Fruit fly (Drosophila melanogaster): ENCODE results near the gene CG15546.

CG15546 gene

dm6 chr3R:30888550-30889259 is 12.7 kb upstream of the CG15546 start, which contains the start of gene Sap-r (continued):
- no peak for TF ChIP-seq Neu2 (GFP tag; optimal IDR thresholded peaks at IDR 0.05; ENCODE audit: borderline replicate concordance)
- TF ChIP-seq Fer3 (tag; optimal IDR thresholded peaks at IDR 0.05): no peak
- TF ChIP-seq CG15696 (tag; optimal IDR thresholded peaks at IDR 0.05): no peak
- peak; percentile 17; the same call in 1 of the 3 replicates for TF ChIP-seq CG7963 (GFP tag; IDR thresholded peaks at IDR 0.05; ENCODE audit: partially characterized antibody)
- no peak for TF ChIP-seq Deaf1 (tag; optimal IDR thresholded peaks at IDR 0.05)
- TF ChIP-seq C15 (GFP tag; IDR thresholded peaks at IDR 0.05): no peak
- TF ChIP-seq ftz-f1 (GFP tag; optimal IDR thresholded peaks at IDR 0.05): no peak
- TF ChIP-seq Nf-YA (GFP tag; IDR thresholded peaks at IDR 0.05): no peak
- TF ChIP-seq mam (GFP tag; optimal IDR thresholded peaks at IDR 0.05): peak; percentile 5
- peak; percentile 80 for TF ChIP-seq bbx (GFP tag; IDR thresholded peaks at IDR 0.05; ENCODE audit: partially characterized antibody)
- TF ChIP-seq fd3F (GFP tag; optimal IDR thresholded peaks at IDR 0.05): no peak
- TF ChIP-seq CTCF (GFP tag; optimal IDR thresholded peaks at IDR 0.05): peak; percentile 77
- no peak for TF ChIP-seq CG6175 (GFP tag; IDR thresholded peaks at IDR 0.05)
- TF ChIP-seq kah (GFP tag; optimal IDR thresholded peaks at IDR 0.05): no peak
- peak; percentile 22 for TF ChIP-seq CG12391 (tag; optimal IDR thresholded peaks at IDR 0.05)
- TF ChIP-seq CG9727 (GFP tag; optimal IDR thresholded peaks at IDR 0.05): no peak
- no peak for TF ChIP-seq pum (GFP tag; optimal IDR thresholded peaks at IDR 0.05)
- no peak for TF ChIP-seq Usf (GFP tag; optimal IDR thresholded peaks at IDR 0.05)
- no peak for TF ChIP-seq TFAM (GFP tag; optimal IDR thresholded peaks at IDR 0.05)
- TF ChIP-seq CG8478 (optimal IDR thresholded peaks at IDR 0.05): no peak
- TF ChIP-seq crc (GFP tag; optimal IDR thresholded peaks at IDR 0.05): no peak
- no peak for TF ChIP-seq Ravus (GFP tag; IDR thresholded peaks at IDR 0.05)
- peak; percentile 16; the same call in 1 of the 2 replicates for TF ChIP-seq chm (GFP tag; IDR thresholded peaks at IDR 0.05)
- TF ChIP-seq NC2β (GFP tag; optimal IDR thresholded peaks at IDR 0.05): peak; percentile 45
- TF ChIP-seq Elba2 (GFP tag; optimal IDR thresholded peaks at IDR 0.05): no peak
- peak; percentile 71 for TF ChIP-seq trem (tag; optimal IDR thresholded peaks at IDR 0.05)
- no peak for TF ChIP-seq CG10959 (GFP tag; IDR thresholded peaks at IDR 0.05)
- peak; percentile 70 for TF ChIP-seq Dll (GFP tag; IDR thresholded peaks at IDR 0.05; ENCODE audit: partially characterized antibody)
- TF ChIP-seq CG7271 (tag; optimal IDR thresholded peaks at IDR 0.05): no peak
- no peak for TF ChIP-seq Ptx1 (GFP tag; IDR thresholded peaks at IDR 0.05)
- TF ChIP-seq CG11695 (GFP tag; IDR thresholded peaks at IDR 0.05): no peak
- TF ChIP-seq NK7.1 (GFP tag; optimal IDR thresholded peaks at IDR 0.05): no peak
- no peak for TF ChIP-seq CG6254 (GFP tag; optimal IDR thresholded peaks at IDR 0.05)
- TF ChIP-seq lola (GFP tag; optimal IDR thresholded peaks at IDR 0.05): no peak
- TF ChIP-seq CG3838 (GFP tag; optimal IDR thresholded peaks at IDR 0.05): no peak
- TF ChIP-seq Bteb2 (GFP tag; optimal IDR thresholded peaks at IDR 0.05): peak; percentile 12
- no peak for TF ChIP-seq CG3726 (GFP tag; IDR thresholded peaks at IDR 0.05)
- TF ChIP-seq croc (GFP tag; conservative IDR thresholded peaks at IDR 0.05): no peak
- TF ChIP-seq CG12659 (GFP tag; optimal IDR thresholded peaks at IDR 0.05): peak; percentile 77
- TF ChIP-seq p53 (GFP tag; optimal IDR thresholded peaks at IDR 0.05): no peak
- peak; percentile 28 for TF ChIP-seq CG2116 (GFP tag; optimal IDR thresholded peaks at IDR 0.05)
- no peak for TF ChIP-seq fu2 (GFP tag; optimal IDR thresholded peaks at IDR 0.05)
- TF ChIP-seq CG13287 (GFP tag; IDR thresholded peaks at IDR 0.05; ENCODE audit: partially characterized antibody): peak; percentile 92
- no peak for TF ChIP-seq cwo (GFP tag; optimal IDR thresholded peaks at IDR 0.05)
- TF ChIP-seq sr (GFP tag; IDR thresholded peaks at IDR 0.05): no peak
- TF ChIP-seq zen2 (GFP tag; IDR thresholded peaks at IDR 0.05; ENCODE audit: partially characterized antibody): peak; percentile 64; the same call in 2 of the 3 replicates
- TF ChIP-seq Dad (GFP tag; optimal IDR thresholded peaks at IDR 0.05): no peak
- no peak for TF ChIP-seq CG7786 (GFP tag; optimal IDR thresholded peaks at IDR 0.05)
- TF ChIP-seq repo (GFP tag; optimal IDR thresholded peaks at IDR 0.05): no peak
- no peak for TF ChIP-seq tll (GFP tag; optimal IDR thresholded peaks at IDR 0.05)
